Fruit fly (Drosophila melanogaster) whole organism, pupa: Measurements from ENCODE around the gene hook.

Experiments used
- CG10348 ChIP-seq: fragments of 200-800 bp; sonication (Bioruptor generic); IDR thresholded peaks from 2 replicates; pipeline ENCODE4 v1.3.6; 2022; ENCODE audit warnings: missing biosample characterization, missing genetic modification characterization
- CG14655 ChIP-seq: fragments of 200-800 bp; sonication (Bioruptor generic); optimal IDR thresholded peaks from 3 replicates; lab custom pipeline; 2017; ENCODE audit warnings: mild to moderate bottlenecking, missing biosample characterization, missing genetic modification reagents, missing genetic modification characterization
- CG15710 ChIP-seq: fragments of 200-800 bp; sonication (Bioruptor generic); optimal IDR thresholded peaks from 2 replicates; lab custom pipeline; 2018; ENCODE audit warnings: missing biosample characterization, mild to moderate bottlenecking, missing genetic modification characterization, moderate library complexity
- CG32121 ChIP-seq: fragments of 200-800 bp; sonication (Bioruptor generic); IDR thresholded peaks from 2 replicates; pipeline ENCODE4 v1.3.6; 2022; ENCODE audit warnings: missing biosample characterization, missing genetic modification characterization
- CG8159 ChIP-seq: fragments of 200-800 bp; sonication (Bioruptor generic); optimal IDR thresholded peaks from 3 replicates; lab custom pipeline; 2018; ENCODE audit warnings: missing biosample characterization, mild to moderate bottlenecking, missing genetic modification characterization, moderate library complexity
- D1 ChIP-seq: fragments of 200-800 bp; sonication (Bioruptor generic); optimal IDR thresholded peaks from 2 replicates; lab custom pipeline; 2018; ENCODE audit warnings: missing biosample characterization, mild to moderate bottlenecking, missing genetic modification characterization, moderate library complexity
- gl ChIP-seq: fragments of 200-800 bp; sonication (Bioruptor generic); optimal IDR thresholded peaks from 2 replicates; lab custom pipeline; 2018; ENCODE audit warnings: missing biosample characterization, mild to moderate bottlenecking, missing genetic modification characterization
- rn ChIP-seq: fragments of 200-800 bp; sonication (Bioruptor generic); IDR thresholded peaks from 2 replicates; pipeline ENCODE4 v1.3.6; 2022; ENCODE audit warnings: missing biosample characterization, missing genetic modification characterization

- TF ChIP-seq gl (tag; lab: Kevin White, UChicago) (no peak), CG14655 (GFP tag; lab: Kevin White, UChicago) (peak; percentile 58), CG32121 (GFP tag; lab: Robert Waterston, UW) (no peak), D1 (tag; lab: Kevin White, UChicago) (no peak), rn (GFP tag; lab: Robert Waterston, UW) (no peak), CG10348 (GFP tag; lab: Robert Waterston, UW) (no peak), CG15710 (tag; lab: Kevin White, UChicago) (peak; percentile 67), CG8159 (tag; lab: Kevin White, UChicago) (peak; percentile 76)
Measured at dm6 chr2L:19014032-19014880, 19.0 kb downstream of the hook start.
